Fruit fly (Drosophila melanogaster) whole organism, embryonic: ENCODE results near the gene rt.

ENCODE experiments used
- Ada2b ChIP-seq: fragments of 200-800 bp; sonication (Bioruptor generic); IDR thresholded peaks from 2 replicates; pipeline ENCODE4 v1.3.6; 2022; ENCODE audit warnings: missing biosample characterization, missing genetic modification characterization
- Asciz ChIP-seq: fragments of 200-800 bp; sonication (Bioruptor generic); optimal IDR thresholded peaks from 2 replicates; lab custom pipeline; 2017; ENCODE audit warnings: missing biosample characterization, mild to moderate bottlenecking, missing genetic modification characterization, missing genetic modification reagents
- Atf-2 ChIP-seq: fragments of 200-800 bp; sonication (Bioruptor generic); optimal IDR thresholded peaks from 2 replicates; lab custom pipeline; 2016; ENCODE audit warnings: missing biosample characterization, missing genetic modification characterization
- Blimp-1 ChIP-seq: fragments of 200-800 bp; sonication (Bioruptor generic); optimal IDR thresholded peaks from 3 replicates; lab custom pipeline; 2018; ENCODE audit warnings: missing biosample characterization, missing genetic modification characterization, mild to moderate bottlenecking, moderate library complexity, missing genetic modification reagents
- CG10274 ChIP-seq: fragments of 200-800 bp; sonication (Bioruptor generic); optimal IDR thresholded peaks from 3 replicates; lab custom pipeline; 2017; ENCODE audit warnings: missing biosample characterization, mild to moderate bottlenecking, missing genetic modification characterization
- CG10543 ChIP-seq: fragments of 200-800 bp; sonication (Bioruptor generic); optimal IDR thresholded peaks from 3 replicates; lab custom pipeline; 2017; ENCODE audit warnings: missing biosample characterization, mild to moderate bottlenecking, missing genetic modification characterization, moderate library complexity
- CG10654 ChIP-seq: fragments of 200-800 bp; sonication (Bioruptor generic); optimal IDR thresholded peaks from 2 replicates; lab custom pipeline; 2016; ENCODE audit warnings: missing biosample characterization, missing genetic modification characterization
- CG11398 ChIP-seq: fragments of 200-800 bp; sonication (Bioruptor generic); optimal IDR thresholded peaks from 2 replicates; lab custom pipeline; 2016; ENCODE audit warnings: missing biosample characterization, missing genetic modification characterization
- CG13894 ChIP-seq: fragments of 200-800 bp; sonication (Bioruptor generic); optimal IDR thresholded peaks from 3 replicates; lab custom pipeline; 2018; ENCODE audit warnings: missing biosample characterization, mild to moderate bottlenecking, missing genetic modification characterization, moderate library complexity
- CG14014 ChIP-seq: fragments of 200-800 bp; sonication (Bioruptor generic); IDR thresholded peaks from 2 replicates; pipeline ENCODE4 v1.3.6; 2022; ENCODE audit warnings: missing biosample characterization, missing genetic modification characterization
- CG17359 ChIP-seq: fragments of 200-800 bp; sonication (Bioruptor generic); optimal IDR thresholded peaks from 3 replicates; lab custom pipeline; 2018; ENCODE audit warnings: missing biosample characterization, mild to moderate bottlenecking, missing genetic modification characterization, moderate library complexity
- CG18011 ChIP-seq: fragments of 200-800 bp; sonication (Bioruptor generic); optimal IDR thresholded peaks from 2 replicates; lab custom pipeline; 2017; ENCODE audit warnings: missing biosample characterization, missing genetic modification characterization, mild to moderate bottlenecking, moderate library complexity, missing genotype
- CG18476 ChIP-seq: fragments of 200-800 bp; sonication (Bioruptor generic); optimal IDR thresholded peaks from 2 replicates; lab custom pipeline; 2016; ENCODE audit warnings: missing biosample characterization, mild to moderate bottlenecking, missing genetic modification characterization
- CG31441 ChIP-seq: fragments of 200-800 bp; sonication (Bioruptor generic); IDR thresholded peaks from 2 replicates; pipeline ENCODE4 v1.3.6; 2022; ENCODE audit warnings: missing biosample characterization, missing genetic modification characterization
- CG3281 ChIP-seq: fragments of 200-800 bp; sonication (Bioruptor generic); optimal IDR thresholded peaks from 3 replicates; lab custom pipeline; 2017; ENCODE audit warnings: missing biosample characterization, mild to moderate bottlenecking, missing genetic modification characterization
- CG34224 ChIP-seq: fragments of 200-800 bp; sonication (Bioruptor generic); IDR thresholded peaks from 3 replicates; pipeline ENCODE4 v1.3.6; 2022; ENCODE audit warnings: missing biosample characterization, missing genetic modification characterization; ENCODE audit not compliant: partially characterized antibody
- CG3838 ChIP-seq: fragments of 200-800 bp; sonication (Bioruptor generic); optimal IDR thresholded peaks from 3 replicates; lab custom pipeline; 2016; ENCODE audit warnings: missing biosample characterization, missing genetic modification characterization
- CG3995 ChIP-seq: fragments of 200-800 bp; sonication (Bioruptor generic); optimal IDR thresholded peaks from 3 replicates; lab custom pipeline; 2016; ENCODE audit warnings: missing biosample characterization, missing genetic modification characterization
- CG9932 ChIP-seq: fragments of 200-800 bp; sonication (Bioruptor generic); IDR thresholded peaks from 2 replicates; pipeline ENCODE4 v1.3.6; 2022; ENCODE audit warnings: missing biosample characterization, missing genetic modification characterization
- CHES-1-like ChIP-seq: fragments of 200-800 bp; sonication (Bioruptor generic); optimal IDR thresholded peaks from 2 replicates; lab custom pipeline; 2016; ENCODE audit warnings: missing biosample characterization, missing genetic modification characterization
- CTCF ChIP-seq: fragments of 200-800 bp; sonication (Bioruptor generic); optimal IDR thresholded peaks from 2 replicates; lab custom pipeline; 2017; ENCODE audit warnings: missing biosample characterization, mild to moderate bottlenecking, missing genetic modification characterization, moderate library complexity
- Mes4 ChIP-seq: fragments of 200-800 bp; sonication (Bioruptor generic); optimal IDR thresholded peaks from 2 replicates; lab custom pipeline; 2016; ENCODE audit warnings: missing biosample characterization, missing genetic modification characterization
- Myb ChIP-seq: fragments of 200-800 bp; sonication (Bioruptor generic); optimal IDR thresholded peaks from 2 replicates; lab custom pipeline; 2016; ENCODE audit warnings: missing biosample characterization, missing genetic modification characterization
- NFAT ChIP-seq: fragments of 200-800 bp; sonication (Bioruptor generic); IDR thresholded peaks from 2 replicates; pipeline ENCODE4 v1.3.6; 2022; ENCODE audit warnings: missing biosample characterization, missing genetic modification characterization
- Oli ChIP-seq: fragments of 200-800 bp; sonication (Bioruptor generic); optimal IDR thresholded peaks from 2 replicates; lab custom pipeline; 2018; ENCODE audit warnings: missing biosample characterization, mild to moderate bottlenecking, missing genetic modification characterization, moderate library complexity
- Sry-δ ChIP-seq: fragments of 200-800 bp; sonication (Bioruptor generic); optimal IDR thresholded peaks from 2 replicates; lab custom pipeline; 2016; ENCODE audit warnings: missing biosample characterization, missing genetic modification characterization
- Vsx1 ChIP-seq: fragments of 200-800 bp; sonication (Bioruptor generic); optimal IDR thresholded peaks from 2 replicates; lab custom pipeline; 2017; ENCODE audit warnings: missing biosample characterization, mild to moderate bottlenecking, missing genetic modification characterization, missing genetic modification reagents
- Xrp1 ChIP-seq: fragments of 200-800 bp; sonication (Bioruptor generic); IDR thresholded peaks from 2 replicates; pipeline ENCODE4 v1.3.6; 2022; ENCODE audit warnings: missing biosample characterization, missing genetic modification characterization
- ab ChIP-seq: fragments of 200-800 bp; sonication (Bioruptor generic); optimal IDR thresholded peaks from 2 replicates; lab custom pipeline; 2016; ENCODE audit warnings: missing biosample characterization, missing genetic modification characterization
- ato ChIP-seq: fragments of 200-800 bp; sonication (Bioruptor generic); IDR thresholded peaks from 2 replicates; pipeline ENCODE4 v1.3.6; 2022; ENCODE audit warnings: missing biosample characterization, missing genetic modification characterization; ENCODE audit not compliant: partially characterized antibody
- btn ChIP-seq: fragments of 200-800 bp; sonication (Bioruptor generic); optimal IDR thresholded peaks from 2 replicates; lab custom pipeline; 2016; ENCODE audit warnings: missing biosample characterization, missing genetic modification characterization
- chinmo ChIP-seq: fragments of 200-800 bp; sonication (Bioruptor generic); IDR thresholded peaks from 4 replicates; pipeline ENCODE4 v1.3.6; 2022; ENCODE audit warnings: missing biosample characterization, missing genetic modification characterization; ENCODE audit not compliant: partially characterized antibody
- chn ChIP-seq: fragments of 200-800 bp; sonication (Bioruptor generic); optimal IDR thresholded peaks from 2 replicates; lab custom pipeline; 2016; ENCODE audit warnings: missing biosample characterization, missing genetic modification characterization
- dmrt11E ChIP-seq: fragments of 200-800 bp; sonication (Bioruptor generic); optimal IDR thresholded peaks from 3 replicates; lab custom pipeline; 2018; ENCODE audit warnings: missing biosample characterization, mild to moderate bottlenecking, missing genetic modification characterization, moderate library complexity
- esg ChIP-seq: fragments of 200-800 bp; sonication (Bioruptor generic); conservative IDR thresholded peaks from 2 replicates; pipeline ENCODE4 v1.3.6; 2022; ENCODE audit warnings: missing biosample characterization, missing genetic modification characterization
- eve ChIP-seq, 2 experiments: fragments of >200 bp; optimal IDR thresholded peaks; 2 replicates each; lab custom pipeline; 2017; ENCODE audit warnings: missing biosample characterization in 2 of 2, missing genetic modification characterization in 2 of 2
- eyg ChIP-seq: fragments of 200-800 bp; sonication (Bioruptor generic); optimal IDR thresholded peaks from 3 replicates; lab custom pipeline; 2016; ENCODE audit warnings: missing biosample characterization, missing genetic modification characterization
- gcm ChIP-seq: fragments of 200-800 bp; sonication (Bioruptor generic); optimal IDR thresholded peaks from 2 replicates; lab custom pipeline; 2019; ENCODE audit warnings: missing biosample characterization, mild to moderate bottlenecking, missing genetic modification characterization, moderate library complexity
- h ChIP-seq: fragments of >200 bp; optimal IDR thresholded peaks from 2 replicates; lab custom pipeline; 2017
- lbe ChIP-seq: fragments of 200-800 bp; sonication (Bioruptor generic); optimal IDR thresholded peaks from 2 replicates; lab custom pipeline; 2016; ENCODE audit warnings: missing biosample characterization, mild to moderate bottlenecking, missing genetic modification characterization
- lmd ChIP-seq: fragments of 200-800 bp; sonication (Bioruptor generic); IDR thresholded peaks from 2 replicates; pipeline ENCODE4 v1.3.6; 2022; ENCODE audit warnings: missing biosample characterization, missing genetic modification characterization
- nau ChIP-seq: fragments of 200-800 bp; sonication (Bioruptor generic); optimal IDR thresholded peaks from 3 replicates; lab custom pipeline; 2017; ENCODE audit warnings: missing biosample characterization, mild to moderate bottlenecking, missing genetic modification characterization, missing genetic modification reagents
- ranshi ChIP-seq: fragments of 200-800 bp; sonication (Bioruptor generic); IDR thresholded peaks from 2 replicates; pipeline ENCODE4 v1.3.6; 2022; ENCODE audit warnings: missing biosample characterization, missing genetic modification characterization
- ro ChIP-seq: fragments of 200-800 bp; sonication (Bioruptor generic); IDR thresholded peaks from 2 replicates; pipeline ENCODE4 v1.3.6; 2022; ENCODE audit warnings: missing biosample characterization, missing genetic modification characterization
- row ChIP-seq: fragments of 200-800 bp; sonication (Bioruptor generic); IDR thresholded peaks from 3 replicates; pipeline ENCODE4 v1.3.6; 2022; ENCODE audit warnings: missing biosample characterization, missing genetic modification characterization
- run ChIP-seq: fragments of 200-800 bp; sonication (Bioruptor generic); optimal IDR thresholded peaks from 3 replicates; lab custom pipeline; 2018; ENCODE audit warnings: missing biosample characterization, mild to moderate bottlenecking, missing genetic modification characterization
- sd ChIP-seq: fragments of 200-800 bp; sonication (Bioruptor generic); optimal IDR thresholded peaks from 3 replicates; lab custom pipeline; 2018; ENCODE audit warnings: missing biosample characterization, mild to moderate bottlenecking, missing genetic modification characterization, moderate library complexity
- sim ChIP-seq: fragments of 200-800 bp; sonication (Bioruptor generic); IDR thresholded peaks from 2 replicates; pipeline ENCODE4 v1.3.6; 2022; ENCODE audit warnings: missing biosample characterization, missing genetic modification characterization
- so ChIP-seq: fragments of 200-800 bp; sonication (Bioruptor generic); IDR thresholded peaks from 3 replicates; pipeline ENCODE4 v1.3.6; 2022; ENCODE audit warnings: missing biosample characterization, missing genetic modification characterization
- tna ChIP-seq: fragments of 200-800 bp; sonication (Bioruptor generic); IDR thresholded peaks from 2 replicates; pipeline ENCODE4 v1.3.6; 2022; ENCODE audit warnings: missing biosample characterization, missing genetic modification characterization; ENCODE audit not compliant: partially characterized antibody
- wdn ChIP-seq: fragments of 200-800 bp; sonication (Bioruptor generic); IDR thresholded peaks from 2 replicates; pipeline ENCODE4 v1.3.6; 2022; ENCODE audit warnings: missing biosample characterization, missing genetic modification characterization

Gene rt

dm6 chr3L:11536767-11537419 is 50.7 kb downstream of the rt start:
- TF ChIP-seq lbe (GFP tag; lab: Kevin White, UChicago) (no peak), row (peak; percentile 17; the same call in 2 of the 3 replicates), CG34224 (GFP tag; lab: Robert Waterston, UW) (no peak), lmd (GFP tag; lab: Robert Waterston, UW) (no peak), Ada2b (GFP tag; lab: Robert Waterston, UW) (no peak), CG17359 (tag; lab: Kevin White, UChicago) (no peak), nau (GFP tag; lab: Kevin White, UChicago) (no peak), run (tag; lab: Kevin White, UChicago) (no peak), CG18011 (no peak), Xrp1 (peak; percentile 16; the same call in 1 of the 2 replicates), Sry-δ (GFP tag; lab: Kevin White, UChicago) (no peak), CTCF (no peak), CG3995 (no peak), CG3281 (GFP tag; lab: Kevin White, UChicago) (no peak), NFAT (peak; percentile 47), Atf-2 (GFP tag; lab: Kevin White, UChicago) (no peak), CHES-1-like (GFP tag; lab: Kevin White, UChicago) (no peak), chn (GFP tag; lab: Kevin White, UChicago) (no peak), btn (GFP tag; lab: Kevin White, UChicago) (no peak), CG18476 (GFP tag; lab: Kevin White, UChicago) (no peak), esg (GFP tag; lab: Robert Waterston, UW) (no peak), Oli (tag; lab: Kevin White, UChicago) (no peak), sim (GFP tag; lab: Robert Waterston, UW) (no peak), eyg (GFP tag; lab: Kevin White, UChicago) (no peak), CG10274 (GFP tag; lab: Kevin White, UChicago) (no peak), CG14014 (peak; percentile 25; the same call in 1 of the 2 replicates), h (lab: Kevin White, UChicago) (no peak), gcm (GFP tag; lab: Kevin White, UChicago) (no peak), CG9932 (GFP tag; lab: Robert Waterston, UW) (peak; percentile 10; the same call in 1 of the 2 replicates), Asciz (no peak), CG10654 (no peak), Blimp-1 (GFP tag; lab: Kevin White, UChicago) (peak; percentile 0), CG31441 (GFP tag; lab: Robert Waterston, UW) (no peak), tna (GFP tag; lab: Robert Waterston, UW) (0 out of 2 replicates have a peak, but pooled peaks have one; percentile 26), ro (GFP tag; lab: Robert Waterston, UW) (no peak), CG13894 (tag; lab: Kevin White, UChicago) (peak; percentile 36), Vsx1 (peak; percentile 14), so (no peak), CG3838 (GFP tag; lab: Kevin White, UChicago) (no peak), chinmo (0 out of 4 replicates have a peak, but pooled peaks have one; percentile 75), wdn (GFP tag; lab: Robert Waterston, UW) (no peak), dmrt11E (tag; lab: Kevin White, UChicago) (no peak), CG11398 (GFP tag; lab: Kevin White, UChicago) (no peak), CG10543 (GFP tag; lab: Kevin White, UChicago) (peak; percentile 15), ranshi (GFP tag; lab: Robert Waterston, UW) (no peak), sd (tag; lab: Kevin White, UChicago) (no peak), Mes4 (GFP tag; lab: Kevin White, UChicago) (no peak), ab (GFP tag; lab: Kevin White, UChicago) (no peak), eve (GFP tag; optimal IDR thresholded peaks at IDR 0.05; lab: Kevin White, UChicago) (no peak), ato (no peak), Myb (GFP tag; lab: Kevin White, UChicago) (no peak)
